Worm (Caenorhabditis elegans) whole organism, L1 larva: ENCODE results near the gene tag-340.

Experiments
- elt-3 ChIP-seq, 6 experiments: fragments of 150-350 bp in 1 of 6; sonication (generic microtip); optimal IDR thresholded peaks; 2 replicates each; lab custom pipeline; 2017 to 2018; ENCODE audit warnings: missing biosample characterization in 6 of 6, missing genetic modification characterization in 6 of 6, inconsistent platforms in 1 of 6
- fos-1 ChIP-seq: fragments of 150-350 bp; optimal IDR thresholded peaks from 2 replicates; lab custom pipeline; 2014; ENCODE audit warnings: missing biosample characterization, missing genetic modification characterization
- skn-1 ChIP-seq: fragments of 150-350 bp; optimal IDR thresholded peaks from 2 replicates; lab custom pipeline; 2014; ENCODE audit warnings: missing biosample characterization, missing genetic modification characterization
- sptf-1 ChIP-seq: fragments of 150-350 bp; optimal IDR thresholded peaks from 2 replicates; lab custom pipeline; 2014; ENCODE audit warnings: missing biosample characterization, missing genetic modification characterization

DNA sequence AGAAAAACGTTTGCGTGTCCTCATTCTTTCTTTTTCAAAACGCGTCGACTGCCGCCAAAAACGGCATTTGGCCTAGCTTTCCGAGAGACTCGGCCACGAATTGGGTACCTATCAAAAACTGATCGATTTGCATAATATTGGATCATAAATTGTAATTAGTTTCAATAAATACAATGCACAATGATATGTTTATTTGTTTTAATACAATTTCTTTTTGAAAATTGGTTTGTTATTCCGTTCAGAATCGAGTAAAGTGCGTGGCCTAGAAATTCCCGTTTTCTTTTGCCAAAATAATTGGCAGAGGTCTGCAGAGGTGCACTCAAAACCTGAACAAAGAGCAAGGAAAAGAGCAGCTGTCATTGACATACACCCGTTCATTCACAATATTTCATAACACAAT is 5.1 kb downstream of the tag-340 start, which contains the start of gene F26F4.8:
- TF ChIP-seq fos-1 (tag; lab: Kevin White, UChicago) (no peak), elt-3 (tag; optimal IDR thresholded peaks at IDR 0.05; lab: Kevin White, UChicago) (no peak), sptf-1 (tag; lab: Kevin White, UChicago) (no peak), skn-1 (tag; lab: Kevin White, UChicago) (no peak)
